Worm (Caenorhabditis elegans) whole organism, early embryonic: ENCODE measurements around the gene C06A1.6.

ENCODE experiments used
- B0310.2 ChIP-seq: sonication (generic microtip); optimal IDR thresholded peaks from 2 replicates; lab custom pipeline; 2016; ENCODE audit warnings: mild to moderate bottlenecking, missing genetic modification characterization, missing compliant biosample characterization
- F13C5.2 ChIP-seq: sonication (generic microtip); optimal IDR thresholded peaks from 2 replicates; lab custom pipeline; 2017; ENCODE audit warnings: mild to moderate bottlenecking, missing genetic modification characterization, inconsistent platforms, missing compliant biosample characterization
- aly-1 ChIP-seq: sonication (generic microtip); optimal IDR thresholded peaks from 2 replicates; lab custom pipeline; 2016; ENCODE audit warnings: missing genetic modification characterization, missing compliant biosample characterization
- ama-1 ChIP-seq: fragments of 150-350 bp; optimal IDR thresholded peaks from 2 replicates; lab custom pipeline; 2014
- ceh-13 ChIP-seq: fragments of 200-800 bp; sonication (Bioruptor generic); optimal IDR thresholded peaks from 2 replicates; lab custom pipeline; 2018; ENCODE audit warnings: mild to moderate bottlenecking, missing genetic modification characterization, missing compliant biosample characterization
- ceh-36 ChIP-seq: sonication (generic microtip); optimal IDR thresholded peaks from 2 replicates; lab custom pipeline; 2016; ENCODE audit warnings: missing genetic modification characterization, inconsistent platforms, missing compliant biosample characterization
- ets-7 ChIP-seq: sonication (generic microtip); optimal IDR thresholded peaks from 2 replicates; lab custom pipeline; 2016; ENCODE audit warnings: missing genotype, missing genetic modification characterization, missing compliant biosample characterization
- flt-1 ChIP-seq: fragments of 200-800 bp; sonication (Bioruptor generic); IDR thresholded peaks from 2 replicates; pipeline ENCODE4 v1.3.6; 2022; ENCODE audit warnings: missing genetic modification characterization, missing compliant biosample characterization
- hmg-4 ChIP-seq: fragments of 200-800 bp; sonication (Bioruptor generic); optimal IDR thresholded peaks from 2 replicates; lab custom pipeline; 2018; ENCODE audit warnings: mild to moderate bottlenecking, missing genetic modification characterization, missing compliant biosample characterization
- hnd-1 ChIP-seq: sonication (generic microtip); optimal IDR thresholded peaks from 2 replicates; lab custom pipeline; 2016; ENCODE audit warnings: missing genetic modification characterization, missing compliant biosample characterization
- pes-1 ChIP-seq: fragments of 200-800 bp; sonication (Bioruptor generic); IDR thresholded peaks from 2 replicates; pipeline ENCODE4 v1.3.6; 2022; ENCODE audit warnings: missing genetic modification reagents, missing genetic modification characterization, missing compliant biosample characterization
- scrt-1 ChIP-seq: fragments of 200-800 bp; sonication (Bioruptor generic); IDR thresholded peaks from 2 replicates; pipeline ENCODE4 v1.3.6; 2022; ENCODE audit warnings: missing genetic modification characterization, missing compliant biosample characterization
- tra-4 ChIP-seq: sonication (generic microtip); optimal IDR thresholded peaks from 2 replicates; lab custom pipeline; 2017; ENCODE audit warnings: missing genetic modification characterization, missing compliant biosample characterization

DNA sequence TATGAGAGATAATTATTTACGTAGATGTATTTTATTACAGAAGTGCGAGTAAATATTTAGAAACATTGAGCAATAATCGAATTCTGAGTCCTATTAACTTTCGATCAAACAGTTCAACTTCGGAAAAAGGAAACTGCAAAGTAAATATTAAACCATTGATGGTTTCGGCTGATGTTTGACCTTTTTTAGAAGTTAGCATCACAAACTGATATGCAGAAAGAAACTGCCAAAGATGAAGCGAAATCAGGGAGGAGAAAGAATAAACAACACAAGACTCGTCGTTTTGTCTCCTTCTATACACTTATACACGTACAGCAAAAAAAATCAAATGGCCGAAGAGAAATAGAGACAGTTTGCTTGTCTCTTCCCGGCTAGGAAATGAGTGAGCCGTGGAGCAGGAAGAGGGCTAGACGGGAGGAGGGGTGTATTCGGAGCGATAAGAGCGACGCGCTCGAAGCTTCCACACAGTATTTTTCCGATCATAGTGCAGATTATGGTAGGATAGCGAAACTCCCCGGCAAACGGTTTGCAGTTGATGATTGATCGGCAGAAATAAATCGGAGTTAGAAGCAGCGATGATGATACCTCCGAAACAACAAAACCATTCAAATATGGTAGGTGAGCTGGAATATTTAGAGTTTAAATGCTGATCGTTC is 7.8 kb downstream of the C06A1.6 start:
- TF ChIP-seq ceh-36 (tag; lab: Kevin White, UChicago): no peak
- TF ChIP-seq aly-1 (tag; lab: Kevin White, UChicago): no peak
- no peak for TF ChIP-seq ama-1 (lab: Kevin White, UChicago)
- no peak for TF ChIP-seq pes-1 (GFP tag; lab: Robert Waterston, UW)
- no peak for TF ChIP-seq hmg-4 (GFP tag; lab: Kevin White, UChicago)
- no peak for TF ChIP-seq flt-1 (GFP tag; lab: Robert Waterston, UW)
- no peak for TF ChIP-seq hnd-1 (tag; lab: Kevin White, UChicago)
- no peak for TF ChIP-seq ets-7
- no peak for TF ChIP-seq B0310.2 (tag; lab: Kevin White, UChicago)
- TF ChIP-seq scrt-1: no peak
- no peak for TF ChIP-seq tra-4 (tag; lab: Kevin White, UChicago)
- TF ChIP-seq ceh-13 (GFP tag; lab: Kevin White, UChicago): no peak
- TF ChIP-seq F13C5.2 (tag; lab: Kevin White, UChicago): no peak
